Fruit fly (Drosophila melanogaster) whole organism, adult: ENCODE measurements around the gene Cyp4d1.

Experiments
- CG33017 ChIP-seq: fragments of 200-800 bp; sonication (Bioruptor generic); optimal IDR thresholded peaks from 2 replicates; lab custom pipeline; 2018; ENCODE audit warnings: missing biosample characterization, mild to moderate bottlenecking, missing genetic modification characterization, moderate library complexity
- Mnt ChIP-seq: fragments of 200-800 bp; sonication (Bioruptor generic); optimal IDR thresholded peaks from 2 replicates; lab custom pipeline; 2016; ENCODE audit warnings: missing biosample characterization, mild to moderate bottlenecking, missing genetic modification characterization
- bab1 ChIP-seq: fragments of 200-800 bp; sonication (Bioruptor generic); optimal IDR thresholded peaks from 3 replicates; lab custom pipeline; 2019; ENCODE audit warnings: missing biosample characterization, mild to moderate bottlenecking, missing genetic modification characterization, moderate library complexity

- TF ChIP-seq bab1 (GFP tag; lab: Kevin White, UChicago) = no peak
- no peak for TF ChIP-seq Mnt (GFP tag; lab: Kevin White, UChicago)
- no peak for TF ChIP-seq CG33017 (tag; lab: Kevin White, UChicago)
These were observed 46.8 kb upstream of the Cyp4d1 start for dm6 chrX:2208641-2209241.
